Fruit fly (Drosophila melanogaster): ENCODE measurements around the gene CG13855.

The CG13855 gene

dm6 chr3R:22358810-22359209, 46.9 kb upstream of the CG13855 start (continued):
- TF ChIP-seq jigr1 (GFP tag; IDR thresholded peaks at IDR 0.05) = no peak
- no peak for TF ChIP-seq en (GFP tag; optimal IDR thresholded peaks at IDR 0.05)
- peak; percentile 31 for TF ChIP-seq CG15479 (GFP tag; optimal IDR thresholded peaks at IDR 0.05)
- 0 out of 3 replicates have a peak, but pooled peaks have one; percentile 35 for TF ChIP-seq CG11456 (GFP tag; IDR thresholded peaks at IDR 0.05)
- peak; percentile 23 for TF ChIP-seq CG9609 (GFP tag; optimal IDR thresholded peaks at IDR 0.05)
- peak; percentile 6 for TF ChIP-seq CG9876 (GFP tag; optimal IDR thresholded peaks at IDR 0.05)
- TF ChIP-seq cg (GFP tag; optimal IDR thresholded peaks at IDR 0.05) = no peak
- no peak for TF ChIP-seq CG6791 (GFP tag; IDR thresholded peaks at IDR 0.05; ENCODE audit: partially characterized antibody)
- peak; percentile 64 for TF ChIP-seq CG16863 (GFP tag; optimal IDR thresholded peaks at IDR 0.05)
- TF ChIP-seq CG10274 (GFP tag; optimal IDR thresholded peaks at IDR 0.05) = no peak
- TF ChIP-seq esg (GFP tag; conservative IDR thresholded peaks at IDR 0.05) = peak; percentile 24; the same call in 1 of the 2 replicates
- peak; percentile 2 for TF ChIP-seq fd3F (GFP tag; optimal IDR thresholded peaks at IDR 0.05)
- no peak for TF ChIP-seq Ets65A (GFP tag)
- peak; percentile 91; the same call in 2 of the 3 replicates for TF ChIP-seq CG2199 (GFP tag; IDR thresholded peaks at IDR 0.05)
- TF ChIP-seq PHDP (tag; optimal IDR thresholded peaks at IDR 0.05) = peak; percentile 77
- TF ChIP-seq CG32532 (GFP tag; IDR thresholded peaks at IDR 0.05) = peak; percentile 73
- TF ChIP-seq hkb (optimal IDR thresholded peaks at IDR 0.05) = no peak
- TF ChIP-seq hkb (GFP tag; IDR thresholded peaks at IDR 0.05) = peak; percentile 74
- peak; percentile 37 for TF ChIP-seq CG30431 (GFP tag; optimal IDR thresholded peaks at IDR 0.05)
- peak; percentile 48; the same call in 1 of the 2 replicates for TF ChIP-seq slbo (GFP tag; IDR thresholded peaks at IDR 0.05)
- peak; percentile 39 for TF ChIP-seq CG3847 (GFP tag; IDR thresholded peaks at IDR 0.05)
- TF ChIP-seq CG9932 (GFP tag; IDR thresholded peaks at IDR 0.05) = no peak
- TF ChIP-seq Dip3 (GFP tag; optimal IDR thresholded peaks at IDR 0.05) = no peak
- peak in 1 of 2 experiments; percentile 57 for TF ChIP-seq Pdp1 (GFP tag; optimal IDR thresholded peaks at IDR 0.05)
- peak; percentile 70 for TF ChIP-seq CG10979 (tag; optimal IDR thresholded peaks at IDR 0.05)
- no peak for TF ChIP-seq D (optimal IDR thresholded peaks at IDR 0.05)
- TF ChIP-seq D (GFP tag; optimal IDR thresholded peaks at IDR 0.05) = peak; percentile 82
- peak; percentile 86 for TF ChIP-seq CG33557 (GFP tag; optimal IDR thresholded peaks at IDR 0.05)
- TF ChIP-seq CG9215 (GFP tag; IDR thresholded peaks at IDR 0.05) = no peak
- TF ChIP-seq ATbp (GFP tag; optimal IDR thresholded peaks at IDR 0.05) = peak; percentile 77
- peak; percentile 79 for TF ChIP-seq CG4820 (GFP tag; optimal IDR thresholded peaks at IDR 0.05)
- TF ChIP-seq CG18476 (GFP tag; optimal IDR thresholded peaks at IDR 0.05) = peak; percentile 84
- no peak for TF ChIP-seq Dll (GFP tag; IDR thresholded peaks at IDR 0.05; ENCODE audit: partially characterized antibody)
- peak; percentile 77 for TF ChIP-seq fd96Cb (tag; optimal IDR thresholded peaks at IDR 0.05)
- peak; percentile 6 for TF ChIP-seq scrt (GFP tag; optimal IDR thresholded peaks at IDR 0.05)
- TF ChIP-seq grau (tag; optimal IDR thresholded peaks at IDR 0.05) = peak; percentile 58
- TF ChIP-seq inv (GFP tag; IDR thresholded peaks at IDR 0.05; ENCODE audit: partially characterized antibody) = no peak
- no peak for TF ChIP-seq CkIIα-i1 (GFP tag; IDR thresholded peaks at IDR 0.05)
- peak; percentile 89 for TF ChIP-seq CG15696 (tag; optimal IDR thresholded peaks at IDR 0.05)
- TF ChIP-seq Med (GFP tag) = peak; percentile 76
- TF ChIP-seq pnt (GFP tag; optimal IDR thresholded peaks at IDR 0.05) = peak; percentile 36
- no peak for TF ChIP-seq H15 (GFP tag; IDR thresholded peaks at IDR 0.05)
- peak; percentile 1 for TF ChIP-seq CG34376 (GFP tag; optimal IDR thresholded peaks at IDR 0.05)
- no peak for TF ChIP-seq disco-r (GFP tag; optimal IDR thresholded peaks at IDR 0.05)
- TF ChIP-seq fu2 (GFP tag; optimal IDR thresholded peaks at IDR 0.05) = no peak
- peak; percentile 53 for TF ChIP-seq CG8944 (GFP tag; optimal IDR thresholded peaks at IDR 0.05)
- TF ChIP-seq az2 (GFP tag; optimal IDR thresholded peaks at IDR 0.05) = peak; percentile 65
- no peak for TF ChIP-seq CG9797 (GFP tag; optimal IDR thresholded peaks at IDR 0.05)
- peak; percentile 62; the same call in 2 of the 3 replicates for TF ChIP-seq ase (GFP tag; IDR thresholded peaks at IDR 0.05)
- TF ChIP-seq CG6689 (GFP tag; IDR thresholded peaks at IDR 0.05) = peak; percentile 81
- peak; percentile 80 for TF ChIP-seq CG5245 (GFP tag; optimal IDR thresholded peaks at IDR 0.05)
- TF ChIP-seq ssp (GFP tag; IDR thresholded peaks at IDR 0.05) = peak; percentile 35; the same call in 1 of the 2 replicates
